Worm (Caenorhabditis elegans) whole organism, L2 larva: ENCODE results near the gene nfm-1.
A peak's percentile ranks its signal among the peaks of the same experiment; 100 is the strongest.

Source experiments
- C34F6.9 ChIP-seq: fragments of 150-350 bp; optimal IDR thresholded peaks from 2 replicates; lab custom pipeline; 2014; ENCODE audit warnings: missing biosample characterization, missing genetic modification characterization
- F13H6.1 ChIP-seq: sonication (generic microtip); optimal IDR thresholded peaks from 2 replicates; lab custom pipeline; 2016; ENCODE audit warnings: missing genetic modification characterization, missing compliant biosample characterization
- R02D3.7 ChIP-seq: fragments of 150-350 bp; optimal IDR thresholded peaks from 2 replicates; lab custom pipeline; 2014; ENCODE audit warnings: missing biosample characterization, missing genetic modification characterization
- Y55F3AM.14 ChIP-seq: fragments of 200-800 bp; sonication (Bioruptor generic); optimal IDR thresholded peaks from 2 replicates; lab custom pipeline; 2018; ENCODE audit warnings: mild to moderate bottlenecking, missing genetic modification characterization, missing compliant biosample characterization
- ZK546.5 ChIP-seq: sonication (generic microtip); optimal IDR thresholded peaks from 2 replicates; lab custom pipeline; 2017; ENCODE audit warnings: missing biosample characterization, missing genetic modification characterization
- alr-1 ChIP-seq: fragments of 150-350 bp; optimal IDR thresholded peaks from 2 replicates; lab custom pipeline; 2014; ENCODE audit warnings: missing biosample characterization, missing genetic modification characterization
- aly-2 ChIP-seq: fragments of 150-350 bp; optimal IDR thresholded peaks from 2 replicates; lab custom pipeline; 2014; ENCODE audit warnings: missing biosample characterization, missing genetic modification characterization
- blmp-1 ChIP-seq: sonication (generic microtip); optimal IDR thresholded peaks from 2 replicates; lab custom pipeline; 2017; ENCODE audit warnings: missing genetic modification characterization, mild to moderate bottlenecking, missing compliant biosample characterization, antibody characterized with exemption, moderate library complexity; ENCODE audit not compliant: insufficient read depth
- ceh-16 ChIP-seq: fragments of 150-350 bp; optimal IDR thresholded peaks from 2 replicates; lab custom pipeline; 2014; ENCODE audit warnings: missing biosample characterization, missing genetic modification characterization
- ceh-82 ChIP-seq: fragments of 150-350 bp; optimal IDR thresholded peaks from 2 replicates; lab custom pipeline; 2014; ENCODE audit warnings: missing biosample characterization, missing genetic modification characterization
- dmd-4 ChIP-seq: sonication (generic microtip); optimal IDR thresholded peaks from 2 replicates; lab custom pipeline; 2017; ENCODE audit warnings: missing biosample characterization, missing genetic modification characterization
- egl-27 ChIP-seq: sonication (generic microtip); optimal IDR thresholded peaks from 3 replicates; lab custom pipeline; 2017; ENCODE audit warnings: missing biosample characterization, missing genetic modification reagents, missing genetic modification characterization
- elt-1 ChIP-seq: fragments of 150-350 bp; optimal IDR thresholded peaks from 2 replicates; lab custom pipeline; 2014; ENCODE audit warnings: missing biosample characterization, missing genetic modification characterization
- elt-3 ChIP-seq: sonication (generic microtip); optimal IDR thresholded peaks from 2 replicates; lab custom pipeline; 2017; ENCODE audit warnings: missing biosample characterization, missing genetic modification characterization
- fos-1 ChIP-seq: fragments of 150-350 bp; optimal IDR thresholded peaks from 2 replicates; lab custom pipeline; 2014; ENCODE audit warnings: missing biosample characterization, missing genetic modification characterization
- gmeb-1 ChIP-seq: fragments of 150-350 bp; optimal IDR thresholded peaks from 2 replicates; lab custom pipeline; 2014; ENCODE audit warnings: missing biosample characterization, missing genetic modification characterization
- lin-13 ChIP-seq: fragments of 150-350 bp; optimal IDR thresholded peaks from 2 replicates; lab custom pipeline; 2014; ENCODE audit warnings: missing biosample characterization, missing genetic modification reagents, missing genetic modification characterization
- lin-39 ChIP-seq: fragments of 150-350 bp; optimal IDR thresholded peaks from 2 replicates; lab custom pipeline; 2014; ENCODE audit warnings: missing biosample characterization, missing genetic modification reagents, missing genetic modification characterization
- lsy-2 ChIP-seq, 2 experiments: fragments of 150-350 bp in 1 of 2; sonication (generic microtip) in 1 of 2; optimal IDR thresholded peaks; 2 replicates each; lab custom pipeline; 2014 to 2017; ENCODE audit warnings: missing biosample characterization in 2 of 2, missing genetic modification characterization in 2 of 2
- mab-5 ChIP-seq: fragments of 150-350 bp; optimal IDR thresholded peaks from 2 replicates; lab custom pipeline; 2014; ENCODE audit warnings: missing biosample characterization, missing genetic modification characterization
- nhr-10 ChIP-seq: sonication (generic microtip); optimal IDR thresholded peaks from 2 replicates; lab custom pipeline; 2017; ENCODE audit warnings: missing biosample characterization, missing genetic modification characterization
- nhr-11 ChIP-seq: fragments of 150-350 bp; optimal IDR thresholded peaks from 2 replicates; lab custom pipeline; 2014; ENCODE audit warnings: missing biosample characterization, missing genetic modification characterization
- nhr-12 ChIP-seq: fragments of 150-350 bp; optimal IDR thresholded peaks from 2 replicates; lab custom pipeline; 2014; ENCODE audit warnings: missing biosample characterization, missing genetic modification characterization
- nhr-129 ChIP-seq: fragments of 150-350 bp; optimal IDR thresholded peaks from 2 replicates; lab custom pipeline; 2014; ENCODE audit warnings: missing biosample characterization, missing genetic modification characterization
- nhr-21 ChIP-seq: fragments of 150-350 bp; optimal IDR thresholded peaks from 2 replicates; lab custom pipeline; 2014; ENCODE audit warnings: missing biosample characterization, missing genetic modification characterization
- nhr-23 ChIP-seq: fragments of 150-350 bp; optimal IDR thresholded peaks from 2 replicates; lab custom pipeline; 2014; ENCODE audit warnings: missing biosample characterization, missing genetic modification reagents, missing genetic modification characterization
- nhr-25 ChIP-seq: fragments of 150-350 bp; sonication (generic microtip); optimal IDR thresholded peaks from 3 replicates; lab custom pipeline; 2014; ENCODE audit warnings: missing biosample characterization, missing genetic modification characterization
- nhr-6 ChIP-seq: fragments of 150-350 bp; optimal IDR thresholded peaks from 2 replicates; lab custom pipeline; 2014; ENCODE audit warnings: missing biosample characterization, missing genetic modification characterization
- nhr-77 ChIP-seq: fragments of 150-350 bp; optimal IDR thresholded peaks from 2 replicates; lab custom pipeline; 2014; ENCODE audit warnings: missing biosample characterization, missing genetic modification characterization
- peb-1 ChIP-seq: fragments of 150-350 bp; optimal IDR thresholded peaks from 2 replicates; lab custom pipeline; 2014; ENCODE audit warnings: missing biosample characterization, missing genetic modification characterization
- sem-4 ChIP-seq: fragments of 150-350 bp; optimal IDR thresholded peaks from 2 replicates; lab custom pipeline; 2014; ENCODE audit warnings: missing biosample characterization, missing genetic modification reagents, missing genetic modification characterization
- skn-1 ChIP-seq: sonication (generic microtip); optimal IDR thresholded peaks from 2 replicates; lab custom pipeline; 2017; ENCODE audit warnings: missing biosample characterization, missing genetic modification characterization
- sma-3 ChIP-seq: sonication (generic microtip); optimal IDR thresholded peaks from 2 replicates; lab custom pipeline; 2016; ENCODE audit warnings: missing genetic modification reagents, missing genetic modification characterization, missing compliant biosample characterization
- sma-9 ChIP-seq, 2 experiments: fragments of 150-350 bp in 1 of 2; sonication (generic microtip) in 1 of 2; optimal IDR thresholded peaks; 2 replicates each; lab custom pipeline; 2014 to 2016; ENCODE audit warnings: missing genetic modification characterization in 2 of 2, mild to moderate bottlenecking in 1 of 2, missing biosample characterization in 1 of 2, missing compliant biosample characterization in 1 of 2, missing genetic modification reagents in 1 of 2, moderate library complexity in 1 of 2
- snpc-4 ChIP-seq: fragments of 150-350 bp; optimal IDR thresholded peaks from 2 replicates; lab custom pipeline; 2014; ENCODE audit warnings: missing biosample characterization, missing genetic modification characterization
- unc-39 ChIP-seq: fragments of 150-350 bp; optimal IDR thresholded peaks from 2 replicates; lab custom pipeline; 2014; ENCODE audit warnings: missing biosample characterization, missing genetic modification characterization
- unc-55 ChIP-seq: fragments of 150-350 bp; sonication (generic microtip); optimal IDR thresholded peaks from 3 replicates; lab custom pipeline; 2014; ENCODE audit warnings: missing biosample characterization, missing genetic modification reagents, missing genetic modification characterization
- unc-62 ChIP-seq: fragments of 150-350 bp; optimal IDR thresholded peaks from 2 replicates; lab custom pipeline; 2014; ENCODE audit warnings: missing biosample characterization, missing genetic modification reagents, missing genetic modification characterization
- zag-1 ChIP-seq: fragments of 150-350 bp; optimal IDR thresholded peaks from 2 replicates; lab custom pipeline; 2014; ENCODE audit warnings: missing biosample characterization, missing genetic modification characterization
- ztf-1 ChIP-seq: fragments of 200-800 bp; sonication (Bioruptor generic); conservative IDR thresholded peaks from 2 replicates; pipeline ENCODE4 v1.3.6; 2022; ENCODE audit warnings: missing genetic modification characterization, missing compliant biosample characterization
- ztf-11 ChIP-seq: sonication (generic microtip); optimal IDR thresholded peaks from 2 replicates; lab custom pipeline; 2017; ENCODE audit warnings: missing biosample characterization, missing genetic modification characterization
- ztf-4 ChIP-seq: fragments of 150-350 bp; optimal IDR thresholded peaks from 2 replicates; lab custom pipeline; 2014; ENCODE audit warnings: missing biosample characterization, missing genetic modification characterization

nfm-1 gene

ce11 chrIII:6110187-6110586 lies 49.1 kb upstream of the nfm-1 start:
- no peak for TF ChIP-seq lsy-2 (tag; optimal IDR thresholded peaks at IDR 0.05; lab: Kevin White, UChicago)
- TF ChIP-seq nhr-77 (tag; lab: Kevin White, UChicago): no peak
- TF ChIP-seq nhr-23: no peak
- no peak for TF ChIP-seq Y55F3AM.14 (GFP tag; lab: Kevin White, UChicago)
- TF ChIP-seq mab-5 (tag; lab: Kevin White, UChicago): no peak
- no peak for TF ChIP-seq unc-62
- TF ChIP-seq lin-39 (tag; lab: Kevin White, UChicago): no peak
- TF ChIP-seq elt-3 (tag; lab: Kevin White, UChicago): no peak
- no peak for TF ChIP-seq nhr-21 (tag; lab: Kevin White, UChicago)
- TF ChIP-seq F13H6.1 (tag; lab: Kevin White, UChicago): no peak
- TF ChIP-seq blmp-1 (tag; lab: Kevin White, UChicago): no peak
- TF ChIP-seq lin-13 (GFP tag; lab: Kevin White, UChicago): no peak
- TF ChIP-seq nhr-11 (tag; lab: Kevin White, UChicago): no peak
- no peak for TF ChIP-seq ceh-16

- peak; percentile 42 for TF ChIP-seq nhr-25
- no peak for TF ChIP-seq unc-39 (tag; lab: Kevin White, UChicago)
- TF ChIP-seq nhr-23: no peak
- TF ChIP-seq ztf-4 (tag; lab: Kevin White, UChicago): no peak
- no peak for TF ChIP-seq snpc-4 (tag; lab: Kevin White, UChicago)
- no peak for TF ChIP-seq aly-2 (tag; lab: Kevin White, UChicago)
- no peak for TF ChIP-seq fos-1 (tag; lab: Kevin White, UChicago)
- TF ChIP-seq nhr-129 (tag; lab: Kevin White, UChicago): peak; percentile 61
- TF ChIP-seq lin-13 (GFP tag; lab: Kevin White, UChicago): no peak
- peak; percentile 60 for TF ChIP-seq C34F6.9
- no peak for TF ChIP-seq ztf-11 (tag; lab: Kevin White, UChicago)
- peak; percentile 24 for TF ChIP-seq mab-5 (tag; lab: Kevin White, UChicago)
- TF ChIP-seq F13H6.1 (tag; lab: Kevin White, UChicago): peak; percentile 11
- peak; percentile 46 for TF ChIP-seq gmeb-1 (tag; lab: Kevin White, UChicago)
- TF ChIP-seq unc-55 (GFP tag; lab: Kevin White, UChicago): peak; percentile 57
- TF ChIP-seq ZK546.5 (tag; lab: Kevin White, UChicago): no peak
- TF ChIP-seq nhr-12: no peak
- peak; percentile 0 for TF ChIP-seq sma-3 (GFP tag; lab: Kevin White, UChicago)
- TF ChIP-seq R02D3.7 (tag; lab: Kevin White, UChicago): no peak
- no peak for TF ChIP-seq unc-62
- no peak for TF ChIP-seq ceh-82
- peak; percentile 49 to 72 for TF ChIP-seq lsy-2 (tag; optimal IDR thresholded peaks at IDR 0.05; lab: Kevin White, UChicago)
- no peak for TF ChIP-seq egl-27
- peak; percentile 52 for TF ChIP-seq sma-9 (GFP tag; optimal IDR thresholded peaks at IDR 0.05; lab: Kevin White, UChicago)
- no peak for TF ChIP-seq sma-9 (tag; optimal IDR thresholded peaks at IDR 0.05; lab: Kevin White, UChicago)
- no peak for TF ChIP-seq skn-1 (tag; lab: Kevin White, UChicago)
- TF ChIP-seq, all 48 proteins: peak for 10
Measured at ce11 chrIII:6116281-6116886, 42.9 kb upstream of the nfm-1 start, which contains the start of gene nmt-1. TSS of gene nmt-1 (minus strand) at chrIII:6116331.

- peak; percentile 87 for TF ChIP-seq fos-1 (tag; lab: Kevin White, UChicago)
- no peak for TF ChIP-seq zag-1
- TF ChIP-seq elt-1 (tag; lab: Kevin White, UChicago): no peak
- TF ChIP-seq nhr-6 (tag; lab: Kevin White, UChicago): no peak
- TF ChIP-seq gmeb-1 (tag; lab: Kevin White, UChicago): peak; percentile 13
- no peak for TF ChIP-seq dmd-4 (tag; lab: Kevin White, UChicago)
Measured at ce11 chrIII:6116981-6117380, 42.3 kb upstream of the nfm-1 start.

ce11 chrIII:6118320-6118719 lies 40.9 kb upstream of the nfm-1 start, which contains the start of gene kin-18:
TSS of gene kin-18 (plus strand) at chrIII:6118620.
- TF ChIP-seq nhr-6 (tag; lab: Kevin White, UChicago) (no peak), ztf-11 (tag; lab: Kevin White, UChicago) (no peak), nhr-25 (no peak), nhr-12 (no peak), ztf-1 (no peak), peb-1 (no peak), aly-2 (tag; lab: Kevin White, UChicago) (no peak), egl-27 (no peak), alr-1 (tag; lab: Kevin White, UChicago) (no peak), nhr-10 (no peak), sem-4 (tag; lab: Kevin White, UChicago) (no peak), ceh-16 (no peak), nhr-21 (tag; lab: Kevin White, UChicago) (no peak)
